Fruit fly (Drosophila melanogaster) whole organism, embryonic: Measurements from ENCODE around the gene qtc.

Experiments used
- Ada2b ChIP-seq: fragments of 200-800 bp; sonication (Bioruptor generic); IDR thresholded peaks from 2 replicates; pipeline ENCODE4 v1.3.6; 2022; ENCODE audit warnings: missing biosample characterization, missing genetic modification characterization
- Antp ChIP-seq: fragments of 200-800 bp; sonication (Bioruptor generic); optimal IDR thresholded peaks from 3 replicates; lab custom pipeline; 2016; ENCODE audit warnings: missing biosample characterization, missing genetic modification characterization
- BtbVII ChIP-seq: fragments of 200-800 bp; sonication (Bioruptor generic); optimal IDR thresholded peaks from 3 replicates; lab custom pipeline; 2017; ENCODE audit warnings: missing biosample characterization, mild to moderate bottlenecking, missing genetic modification characterization
- CG10543 ChIP-seq: fragments of 200-800 bp; sonication (Bioruptor generic); optimal IDR thresholded peaks from 3 replicates; lab custom pipeline; 2017; ENCODE audit warnings: missing biosample characterization, mild to moderate bottlenecking, missing genetic modification characterization, moderate library complexity
- CG10959 ChIP-seq: fragments of 200-800 bp; sonication (Bioruptor generic); IDR thresholded peaks from 2 replicates; pipeline ENCODE4 v1.3.6; 2022; ENCODE audit warnings: missing biosample characterization, missing genetic modification characterization
- CG12219 ChIP-seq: fragments of 200-800 bp; sonication (Bioruptor generic); optimal IDR thresholded peaks from 3 replicates; lab custom pipeline; 2018; ENCODE audit warnings: missing biosample characterization, mild to moderate bottlenecking, missing genetic modification characterization
- CG14014 ChIP-seq: fragments of 200-800 bp; sonication (Bioruptor generic); IDR thresholded peaks from 2 replicates; pipeline ENCODE4 v1.3.6; 2022; ENCODE audit warnings: missing biosample characterization, missing genetic modification characterization
- CG14710 ChIP-seq: fragments of 200-800 bp; sonication (Bioruptor generic); optimal IDR thresholded peaks from 3 replicates; lab custom pipeline; 2019; ENCODE audit warnings: missing biosample characterization, mild to moderate bottlenecking, missing genetic modification characterization, moderate library complexity
- CG16813 ChIP-seq: fragments of 200-800 bp; sonication (Bioruptor generic); IDR thresholded peaks from 3 replicates; pipeline ENCODE4 v1.3.6; 2022; ENCODE audit warnings: missing biosample characterization, missing genetic modification characterization; ENCODE audit not compliant: partially characterized antibody
- CG16815 ChIP-seq: fragments of 200-800 bp; sonication (Bioruptor generic); optimal IDR thresholded peaks from 3 replicates; lab custom pipeline; 2017; ENCODE audit warnings: missing biosample characterization, mild to moderate bottlenecking, missing genetic modification characterization
- CG17802 ChIP-seq: fragments of 200-800 bp; sonication (Bioruptor generic); optimal IDR thresholded peaks from 2 replicates; lab custom pipeline; 2018; ENCODE audit warnings: missing biosample characterization, mild to moderate bottlenecking, missing genetic modification characterization, moderate library complexity
- CG1792 ChIP-seq: fragments of 200-800 bp; sonication (Bioruptor generic); optimal IDR thresholded peaks from 2 replicates; lab custom pipeline; 2016; ENCODE audit warnings: missing biosample characterization, missing genetic modification characterization
- CG1832 ChIP-seq: fragments of 200-800 bp; sonication (Bioruptor generic); optimal IDR thresholded peaks from 2 replicates; lab custom pipeline; 2017; ENCODE audit warnings: missing biosample characterization, mild to moderate bottlenecking, missing genetic modification characterization, inconsistent platforms
- CG3163 ChIP-seq: fragments of 200-800 bp; sonication (Bioruptor generic); optimal IDR thresholded peaks from 3 replicates; lab custom pipeline; 2016; ENCODE audit warnings: missing biosample characterization, missing genetic modification characterization
- CG32767 ChIP-seq: fragments of 200-800 bp; sonication (Bioruptor generic); IDR thresholded peaks from 2 replicates; pipeline ENCODE4 v1.3.6; 2022; ENCODE audit warnings: missing biosample characterization, missing genetic modification characterization
- CG3281 ChIP-seq: fragments of 200-800 bp; sonication (Bioruptor generic); optimal IDR thresholded peaks from 3 replicates; lab custom pipeline; 2017; ENCODE audit warnings: missing biosample characterization, mild to moderate bottlenecking, missing genetic modification characterization
- CG34376 ChIP-seq: fragments of 200-800 bp; sonication (Bioruptor generic); optimal IDR thresholded peaks from 2 replicates; lab custom pipeline; 2018; ENCODE audit warnings: missing biosample characterization, mild to moderate bottlenecking, missing genetic modification characterization
- CG5245 ChIP-seq: fragments of 200-800 bp; sonication (Bioruptor generic); optimal IDR thresholded peaks from 3 replicates; lab custom pipeline; 2016; ENCODE audit warnings: missing biosample characterization, missing genetic modification characterization
- CG6765 ChIP-seq: fragments of 200-800 bp; sonication (Bioruptor generic); optimal IDR thresholded peaks from 3 replicates; lab custom pipeline; 2017; ENCODE audit warnings: missing biosample characterization, mild to moderate bottlenecking, missing genetic modification characterization
- CG7556 ChIP-seq: fragments of 200-800 bp; sonication (Bioruptor generic); optimal IDR thresholded peaks from 2 replicates; lab custom pipeline; 2017; ENCODE audit warnings: missing biosample characterization, mild to moderate bottlenecking, missing genetic modification characterization
- CG8089 ChIP-seq: fragments of 200-800 bp; sonication (Bioruptor generic); optimal IDR thresholded peaks from 3 replicates; lab custom pipeline; 2016; ENCODE audit warnings: missing biosample characterization, missing genetic modification characterization
- CG9727 ChIP-seq: fragments of 200-800 bp; sonication (Bioruptor generic); optimal IDR thresholded peaks from 3 replicates; lab custom pipeline; 2017; ENCODE audit warnings: missing biosample characterization, mild to moderate bottlenecking, missing genetic modification characterization
- Deaf1 ChIP-seq: fragments of 200-800 bp; optimal IDR thresholded peaks from 3 replicates; lab custom pipeline; 2019; ENCODE audit warnings: missing biosample characterization, mild to moderate bottlenecking, missing genetic modification characterization, moderate library complexity
- Dek ChIP-seq: fragments of 200-800 bp; sonication (Bioruptor generic); optimal IDR thresholded peaks from 3 replicates; lab custom pipeline; 2019; ENCODE audit warnings: missing biosample characterization, mild to moderate bottlenecking, missing genetic modification characterization, moderate library complexity
- Doc3 ChIP-seq: fragments of 200-800 bp; sonication (Bioruptor generic); IDR thresholded peaks from 3 replicates; pipeline ENCODE4 v1.3.6; 2022; ENCODE audit warnings: missing biosample characterization, missing genetic modification characterization; ENCODE audit not compliant: partially characterized antibody
- Fer3 ChIP-seq: fragments of 200-800 bp; sonication (Bioruptor generic); optimal IDR thresholded peaks from 2 replicates; lab custom pipeline; 2018; ENCODE audit warnings: missing biosample characterization, mild to moderate bottlenecking, missing genetic modification characterization, moderate library complexity
- Hmx ChIP-seq: fragments of 200-800 bp; sonication (Bioruptor generic); optimal IDR thresholded peaks from 2 replicates; lab custom pipeline; 2016; ENCODE audit warnings: missing biosample characterization, missing genetic modification characterization
- NfI ChIP-seq: fragments of 200-800 bp; sonication (Bioruptor generic); optimal IDR thresholded peaks from 3 replicates; lab custom pipeline; 2018; ENCODE audit warnings: missing biosample characterization, mild to moderate bottlenecking, missing genetic modification characterization, moderate library complexity
- Tbp ChIP-seq: fragments of >200 bp; optimal IDR thresholded peaks from 2 replicates; lab custom pipeline; 2018; ENCODE audit warnings: missing biosample characterization, missing genetic modification characterization
- ab ChIP-seq: fragments of 200-800 bp; sonication (Bioruptor generic); optimal IDR thresholded peaks from 2 replicates; lab custom pipeline; 2016; ENCODE audit warnings: missing biosample characterization, missing genetic modification characterization
- bbx ChIP-seq: fragments of 200-800 bp; sonication (Bioruptor generic); IDR thresholded peaks from 2 replicates; pipeline ENCODE4 v1.3.6; 2022; ENCODE audit warnings: missing biosample characterization, missing genetic modification characterization; ENCODE audit not compliant: partially characterized antibody
- caup ChIP-seq: fragments of 200-800 bp; sonication (Bioruptor generic); optimal IDR thresholded peaks from 3 replicates; lab custom pipeline; 2017; ENCODE audit warnings: missing biosample characterization, mild to moderate bottlenecking, missing genetic modification characterization, moderate library complexity; ENCODE audit not compliant: severe bottlenecking
- exex ChIP-seq: fragments of 200-800 bp; sonication (Bioruptor generic); optimal IDR thresholded peaks from 4 replicates; lab custom pipeline; 2018; ENCODE audit warnings: missing biosample characterization, mild to moderate bottlenecking, missing genetic modification characterization, moderate library complexity
- fru ChIP-seq: fragments of >200 bp; optimal IDR thresholded peaks from 2 replicates; lab custom pipeline; 2017
- jumu ChIP-seq: fragments of 200-800 bp; sonication (Bioruptor generic); optimal IDR thresholded peaks from 3 replicates; lab custom pipeline; 2016; ENCODE audit warnings: missing biosample characterization, missing genetic modification characterization
- kni ChIP-seq: fragments of 200-800 bp; sonication (Bioruptor generic); optimal IDR thresholded peaks from 3 replicates; lab custom pipeline; 2017; ENCODE audit warnings: mild to moderate bottlenecking, missing biosample characterization, missing genetic modification reagents, missing genetic modification characterization
- mam ChIP-seq: fragments of 200-800 bp; sonication (Bioruptor generic); optimal IDR thresholded peaks from 3 replicates; lab custom pipeline; 2016; ENCODE audit warnings: missing biosample characterization, missing genetic modification characterization
- p53 ChIP-seq: fragments of 200-800 bp; sonication (Bioruptor generic); optimal IDR thresholded peaks from 2 replicates; lab custom pipeline; 2016; ENCODE audit warnings: missing biosample characterization, missing genetic modification characterization
- pb ChIP-seq: fragments of 200-800 bp; sonication (Bioruptor generic); optimal IDR thresholded peaks from 3 replicates; lab custom pipeline; 2016; ENCODE audit warnings: missing biosample characterization, missing genetic modification characterization
- pho ChIP-seq: fragments of 200-800 bp; sonication (Bioruptor generic); optimal IDR thresholded peaks from 2 replicates; lab custom pipeline; 2016; ENCODE audit warnings: missing biosample characterization, missing genetic modification characterization
- ranshi ChIP-seq: fragments of 200-800 bp; sonication (Bioruptor generic); IDR thresholded peaks from 2 replicates; pipeline ENCODE4 v1.3.6; 2022; ENCODE audit warnings: missing biosample characterization, missing genetic modification characterization
- run ChIP-seq: fragments of 200-800 bp; sonication (Bioruptor generic); optimal IDR thresholded peaks from 3 replicates; lab custom pipeline; 2018; ENCODE audit warnings: missing biosample characterization, mild to moderate bottlenecking, missing genetic modification characterization
- seq ChIP-seq: fragments of 200-800 bp; sonication (Bioruptor generic); IDR thresholded peaks from 2 replicates; pipeline ENCODE4 v1.3.6; 2022; ENCODE audit warnings: missing biosample characterization, missing genetic modification characterization
- sisA ChIP-seq: fragments of 200-800 bp; sonication (Bioruptor generic); IDR thresholded peaks from 2 replicates; pipeline ENCODE4 v1.3.6; 2022; ENCODE audit warnings: missing biosample characterization, missing genetic modification characterization
- slou ChIP-seq: fragments of 200-800 bp; sonication (Bioruptor generic); optimal IDR thresholded peaks from 3 replicates; lab custom pipeline; 2016; ENCODE audit warnings: missing biosample characterization, missing genetic modification characterization
- sqz ChIP-seq: fragments of 200-800 bp; sonication (Bioruptor generic); optimal IDR thresholded peaks from 3 replicates; lab custom pipeline; 2018; ENCODE audit warnings: missing biosample characterization, mild to moderate bottlenecking, missing genetic modification characterization
- sug ChIP-seq: fragments of 200-800 bp; optimal IDR thresholded peaks from 2 replicates; lab custom pipeline; 2019; ENCODE audit warnings: missing biosample characterization, mild to moderate bottlenecking, missing genetic modification characterization, moderate library complexity
- tin ChIP-seq: fragments of 200-800 bp; sonication (Bioruptor generic); optimal IDR thresholded peaks from 3 replicates; lab custom pipeline; 2016; ENCODE audit warnings: missing biosample characterization, missing genetic modification characterization
- vvl ChIP-seq: fragments of 200-800 bp; sonication (Bioruptor generic); IDR thresholded peaks from 2 replicates; pipeline ENCODE4 v1.3.6; 2022; ENCODE audit warnings: missing biosample characterization, missing genetic modification characterization
- yki ChIP-seq: fragments of >200 bp; optimal IDR thresholded peaks from 3 replicates; lab custom pipeline; 2018
- zen ChIP-seq: fragments of 200-800 bp; sonication (Bioruptor generic); optimal IDR thresholded peaks from 3 replicates; lab custom pipeline; 2018; ENCODE audit warnings: missing biosample characterization, mild to moderate bottlenecking, missing genetic modification characterization, moderate library complexity

qtc gene

DNA sequence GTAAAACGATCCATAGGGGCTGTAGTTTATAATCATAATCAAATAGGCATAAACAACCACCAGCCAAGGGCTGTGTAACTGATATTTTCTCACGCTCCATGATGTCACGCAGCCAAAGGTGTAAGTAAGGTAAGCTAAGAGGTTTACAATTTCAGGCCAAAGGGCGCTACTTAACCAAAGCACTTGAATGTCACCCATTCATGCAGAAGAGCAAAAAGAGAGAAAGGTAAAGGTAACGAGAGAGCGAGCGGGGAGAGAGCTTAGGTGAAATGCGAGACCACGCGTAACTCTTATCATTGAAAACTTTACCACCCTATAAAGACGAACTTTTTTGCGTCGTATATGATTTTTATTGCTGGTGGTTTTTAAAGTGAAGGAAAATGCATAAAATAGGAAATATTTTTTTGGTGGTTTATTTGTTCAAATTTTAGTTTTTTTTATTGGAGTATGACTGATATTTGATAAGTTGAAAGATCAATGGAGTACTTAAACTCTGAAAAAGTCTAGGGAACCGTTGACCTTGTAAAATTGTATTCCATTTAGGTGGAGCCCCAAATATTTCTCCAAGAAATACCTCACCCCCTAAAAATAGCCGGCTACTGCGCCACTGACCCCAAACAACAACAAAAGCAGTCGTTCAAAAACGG lies 47.1 kb downstream of the qtc start (continued):
- TF ChIP-seq Deaf1 (tag; lab: Kevin White, UChicago) (peak; percentile 78), Ada2b (GFP tag; lab: Robert Waterston, UW) (peak; percentile 92), Antp (GFP tag; lab: Kevin White, UChicago) (peak; percentile 98), kni (GFP tag; lab: Kevin White, UChicago) (peak; percentile 13), CG7556 (GFP tag; lab: Kevin White, UChicago) (peak; percentile 97), tin (peak; percentile 97), sisA (GFP tag; lab: Robert Waterston, UW) (peak; percentile 98), yki (lab: Kevin White, UChicago) (no peak), CG14710 (peak; percentile 86), Fer3 (tag; lab: Kevin White, UChicago) (peak; percentile 94), CG17802 (tag; lab: Kevin White, UChicago) (peak; percentile 71), zen (tag; lab: Kevin White, UChicago) (peak; percentile 83), CG6765 (GFP tag; lab: Kevin White, UChicago) (peak; percentile 93), ranshi (GFP tag; lab: Robert Waterston, UW) (peak; percentile 93; the same call in 1 of the 2 replicates), CG10543 (peak; percentile 94), Hmx (GFP tag; lab: Kevin White, UChicago) (peak; percentile 97), CG16815 (GFP tag; lab: Kevin White, UChicago) (peak; percentile 96), CG16813 (GFP tag; lab: Robert Waterston, UW) (no peak), CG5245 (GFP tag; lab: Kevin White, UChicago) (peak; percentile 90), CG34376 (GFP tag; lab: Kevin White, UChicago) (peak; percentile 93), Doc3 (GFP tag; lab: Robert Waterston, UW) (no peak), CG32767 (GFP tag; lab: Robert Waterston, UW) (peak; percentile 92), caup (GFP tag; lab: Kevin White, UChicago) (peak; percentile 94), Dek (tag; lab: Kevin White, UChicago) (peak; percentile 97), jumu (GFP tag; lab: Kevin White, UChicago) (peak; percentile 98), pho (GFP tag; lab: Kevin White, UChicago) (peak; percentile 99), run (tag; lab: Kevin White, UChicago) (peak; percentile 86), pb (GFP tag; lab: Kevin White, UChicago) (peak; percentile 93), CG8089 (GFP tag; lab: Kevin White, UChicago) (peak; percentile 97), CG10959 (GFP tag; lab: Robert Waterston, UW) (peak; percentile 65), CG12219 (peak; percentile 78), mam (GFP tag; lab: Kevin White, UChicago) (peak; percentile 99), vvl (GFP tag; lab: Robert Waterston, UW) (peak; percentile 94), BtbVII (GFP tag; lab: Kevin White, UChicago) (peak; percentile 95), sug (tag; lab: Kevin White, UChicago) (peak; percentile 93), exex (tag; lab: Kevin White, UChicago) (peak; percentile 60), Tbp (no peak), CG14014 (peak; percentile 97), bbx (GFP tag; lab: Robert Waterston, UW) (no peak), CG3281 (GFP tag; lab: Kevin White, UChicago) (peak; percentile 95), CG1832 (GFP tag; lab: Kevin White, UChicago) (no peak), CG1792 (GFP tag; lab: Kevin White, UChicago) (peak; percentile 92), fru (lab: Kevin White, UChicago) (no peak), seq (GFP tag; lab: Robert Waterston, UW) (peak; percentile 94), p53 (peak; percentile 91), CG9727 (peak; percentile 93), NfI (peak; percentile 94), ab (GFP tag; lab: Kevin White, UChicago) (peak; percentile 88), sqz (GFP tag; lab: Kevin White, UChicago) (peak; percentile 69), CG3163 (GFP tag; lab: Kevin White, UChicago) (peak; percentile 89), slou (GFP tag; lab: Kevin White, UChicago) (peak; percentile 97)
